Fruit fly (Drosophila melanogaster): ENCODE data around the gene Rb97D.

The Rb97D gene

dm6 chr3R:26866577-26867456 lies 8.7 kb downstream of the Rb97D start, which contains the start of the genes ball and His2Av (continued):
- TF ChIP-seq CG10366 (GFP tag; IDR thresholded peaks at IDR 0.05) = peak; percentile 74
- peak; percentile 83 for TF ChIP-seq Bdp1 (GFP tag; optimal IDR thresholded peaks at IDR 0.05)
- peak in 1 of 2 experiments; percentile 19 for TF ChIP-seq Eip74EF (GFP tag; optimal IDR thresholded peaks at IDR 0.05)
- TF ChIP-seq CG31365 (tag; optimal IDR thresholded peaks at IDR 0.05) = peak; percentile 59
- peak; percentile 78 for TF ChIP-seq CG8089 (GFP tag; optimal IDR thresholded peaks at IDR 0.05)
- peak; percentile 65 for TF ChIP-seq Spps (tag; optimal IDR thresholded peaks at IDR 0.05)
- peak; percentile 89 for TF ChIP-seq chn (GFP tag; optimal IDR thresholded peaks at IDR 0.05)
- TF ChIP-seq pnt (GFP tag; optimal IDR thresholded peaks at IDR 0.05) = peak; percentile 81
- peak; percentile 79 for TF ChIP-seq CG10654 (GFP tag; optimal IDR thresholded peaks at IDR 0.05)
- peak; percentile 93 for TF ChIP-seq CHES-1-like (GFP tag; optimal IDR thresholded peaks at IDR 0.05)
- peak; percentile 58 for TF ChIP-seq CG17385 (GFP tag; optimal IDR thresholded peaks at IDR 0.05)
- TF ChIP-seq sd (tag; optimal IDR thresholded peaks at IDR 0.05) = peak; percentile 89
- TF ChIP-seq Stat92E (GFP tag; optimal IDR thresholded peaks at IDR 0.05) = peak in 1 of 3 experiments; percentile 93
- peak; percentile 65 for TF ChIP-seq CG13296 (GFP tag; optimal IDR thresholded peaks at IDR 0.05)
- peak; percentile 87 for TF ChIP-seq CG4424 (GFP tag; optimal IDR thresholded peaks at IDR 0.05)
- no peak for TF ChIP-seq HLHmδ (GFP tag; optimal IDR thresholded peaks at IDR 0.05)
- peak; percentile 80 for TF ChIP-seq CoRest (tag; optimal IDR thresholded peaks at IDR 0.05)
- peak; percentile 71 for TF ChIP-seq cwo (GFP tag; optimal IDR thresholded peaks at IDR 0.05)
- peak; percentile 98 for TF ChIP-seq sens (GFP tag)
- peak; percentile 61 for TF ChIP-seq CG6683 (GFP tag; optimal IDR thresholded peaks at IDR 0.05)
- no peak for TF ChIP-seq CG1832 (GFP tag; optimal IDR thresholded peaks at IDR 0.05)
- TF ChIP-seq gro (GFP tag; optimal IDR thresholded peaks at IDR 0.05) = peak; percentile 79
- peak; percentile 89 for TF ChIP-seq CG14710 (tag; optimal IDR thresholded peaks at IDR 0.05)
- peak; percentile 67 to 85 for TF ChIP-seq Hr51 (GFP tag; optimal IDR thresholded peaks at IDR 0.05)
- peak; percentile 95 for TF ChIP-seq amos (GFP tag; IDR thresholded peaks at IDR 0.05; ENCODE audit: partially characterized antibody)
- TF ChIP-seq CG12942 (GFP tag; optimal IDR thresholded peaks at IDR 0.05) = peak; percentile 87
- peak; percentile 87 for TF ChIP-seq CG9727 (GFP tag; optimal IDR thresholded peaks at IDR 0.05)
- TF ChIP-seq CG10979 (tag; optimal IDR thresholded peaks at IDR 0.05) = peak; percentile 71
- no peak for TF ChIP-seq pan (optimal IDR thresholded peaks at IDR 0.05)
- peak in 1 of 2 experiments; percentile 86 for TF ChIP-seq pan (GFP tag; optimal IDR thresholded peaks at IDR 0.05 in 1 of 2, IDR thresholded peaks at IDR 0.05 in 1 of 2)
- TF ChIP-seq chif (GFP tag; optimal IDR thresholded peaks at IDR 0.05) = peak; percentile 81 to 88
- peak; percentile 83 for TF ChIP-seq lmd (GFP tag; IDR thresholded peaks at IDR 0.05)
- TF ChIP-seq kah (GFP tag; optimal IDR thresholded peaks at IDR 0.05) = peak; percentile 28
- peak; percentile 55 for TF ChIP-seq dmrt99B (tag; optimal IDR thresholded peaks at IDR 0.05)
- TF ChIP-seq disco-r (GFP tag; optimal IDR thresholded peaks at IDR 0.05) = peak; percentile 73
- TF ChIP-seq Hmr (GFP tag; optimal IDR thresholded peaks at IDR 0.05) = peak; percentile 91
- TF ChIP-seq Mrtf (GFP tag; IDR thresholded peaks at IDR 0.05) = peak; percentile 73; the same call in 1 of the 3 replicates
- TF ChIP-seq maf-S (GFP tag; optimal IDR thresholded peaks at IDR 0.05) = peak; percentile 84
- peak; percentile 83 for TF ChIP-seq onecut (GFP tag; IDR thresholded peaks at IDR 0.05)
- TF ChIP-seq CG31224 (GFP tag; IDR thresholded peaks at IDR 0.05) = peak; percentile 49; the same call in 1 of the 2 replicates
- no peak for TF ChIP-seq tio (GFP tag; optimal IDR thresholded peaks at IDR 0.05)
- peak; percentile 47 for TF ChIP-seq Jarid2 (GFP tag; optimal IDR thresholded peaks at IDR 0.05)
- TF ChIP-seq tgo (GFP tag; IDR thresholded peaks at IDR 0.05) = peak; percentile 84
- peak; percentile 53 for TF ChIP-seq fd96Cb (tag; optimal IDR thresholded peaks at IDR 0.05)
- peak; percentile 55 for TF ChIP-seq schlank (tag; optimal IDR thresholded peaks at IDR 0.05)
- TF ChIP-seq CG34376 (GFP tag; optimal IDR thresholded peaks at IDR 0.05) = peak; percentile 65
- TF ChIP-seq Ada2b (GFP tag; IDR thresholded peaks at IDR 0.05) = peak; percentile 78
